Fruit fly (Drosophila melanogaster) whole organism, embryonic: ENCODE results near the gene PK1-R.
A peak's percentile ranks its signal among the peaks of the same experiment; 100 is the strongest.

Source experiments
- ATbp ChIP-seq: fragments of 200-800 bp; sonication (Bioruptor generic); optimal IDR thresholded peaks from 2 replicates; lab custom pipeline; 2017; ENCODE audit warnings: missing biosample characterization, mild to moderate bottlenecking, missing genetic modification characterization, missing genetic modification reagents
- Atf-2 ChIP-seq: fragments of 200-800 bp; sonication (Bioruptor generic); optimal IDR thresholded peaks from 2 replicates; lab custom pipeline; 2016; ENCODE audit warnings: missing biosample characterization, missing genetic modification characterization
- Atf3 ChIP-seq: fragments of 200-800 bp; sonication (Bioruptor generic); optimal IDR thresholded peaks from 3 replicates; lab custom pipeline; 2016; ENCODE audit warnings: missing biosample characterization, missing genetic modification characterization
- Atf6 ChIP-seq: fragments of 200-800 bp; sonication (Bioruptor generic); IDR thresholded peaks from 2 replicates; pipeline ENCODE4 v1.3.6; 2022; ENCODE audit warnings: missing biosample characterization, missing genetic modification characterization
- CG10274 ChIP-seq: fragments of 200-800 bp; sonication (Bioruptor generic); optimal IDR thresholded peaks from 3 replicates; lab custom pipeline; 2017; ENCODE audit warnings: missing biosample characterization, mild to moderate bottlenecking, missing genetic modification characterization
- CG10979 ChIP-seq: fragments of 200-800 bp; sonication (Bioruptor generic); optimal IDR thresholded peaks from 2 replicates; lab custom pipeline; 2018; ENCODE audit warnings: missing biosample characterization, mild to moderate bottlenecking, missing genetic modification characterization, moderate library complexity
- CG11093 ChIP-seq: fragments of 200-800 bp; sonication (Bioruptor generic); IDR thresholded peaks from 3 replicates; pipeline ENCODE4 v1.3.6; 2022; ENCODE audit warnings: missing biosample characterization, missing genetic modification characterization
- CG11696 ChIP-seq: fragments of 200-800 bp; sonication (Bioruptor generic); IDR thresholded peaks from 2 replicates; pipeline ENCODE4 v1.3.6; 2022; ENCODE audit warnings: missing biosample characterization, missing genetic modification characterization
- CG14667 ChIP-seq: fragments of 200-800 bp; sonication (Bioruptor generic); IDR thresholded peaks from 2 replicates; pipeline ENCODE4 v1.3.6; 2022; ENCODE audit warnings: missing biosample characterization, missing genetic modification characterization
- CG15011 ChIP-seq: fragments of 200-800 bp; sonication (Bioruptor generic); optimal IDR thresholded peaks from 3 replicates; lab custom pipeline; 2018; ENCODE audit warnings: missing biosample characterization, mild to moderate bottlenecking, missing genetic modification characterization
- CG15073 ChIP-seq: fragments of 200-800 bp; sonication (Bioruptor generic); optimal IDR thresholded peaks from 2 replicates; lab custom pipeline; 2016; ENCODE audit warnings: missing biosample characterization, missing genetic modification characterization
- CG1603 ChIP-seq: fragments of 200-800 bp; sonication (Bioruptor generic); optimal IDR thresholded peaks from 2 replicates; lab custom pipeline; 2019; ENCODE audit warnings: missing biosample characterization, mild to moderate bottlenecking, missing genetic modification characterization, moderate library complexity
- CG17359 ChIP-seq: fragments of 200-800 bp; sonication (Bioruptor generic); optimal IDR thresholded peaks from 3 replicates; lab custom pipeline; 2018; ENCODE audit warnings: missing biosample characterization, mild to moderate bottlenecking, missing genetic modification characterization, moderate library complexity
- CG17612 ChIP-seq: fragments of 200-800 bp; sonication (Bioruptor generic); IDR thresholded peaks from 2 replicates; pipeline ENCODE4 v1.3.6; 2022; ENCODE audit warnings: missing biosample characterization, missing genetic modification characterization
- CG18262 ChIP-seq: fragments of 200-800 bp; optimal IDR thresholded peaks from 3 replicates; lab custom pipeline; 2019; ENCODE audit warnings: missing biosample characterization, mild to moderate bottlenecking, missing genetic modification characterization, moderate library complexity
- CG2116 ChIP-seq: fragments of 200-800 bp; sonication (Bioruptor generic); optimal IDR thresholded peaks from 3 replicates; lab custom pipeline; 2018; ENCODE audit warnings: missing biosample characterization, mild to moderate bottlenecking, missing genetic modification characterization
- CG2875 ChIP-seq: fragments of 200-800 bp; sonication (Bioruptor generic); optimal IDR thresholded peaks from 2 replicates; lab custom pipeline; 2017; ENCODE audit warnings: missing biosample characterization, mild to moderate bottlenecking, missing genetic modification characterization, missing genetic modification reagents
- CG32772 ChIP-seq: fragments of 200-800 bp; sonication (Bioruptor generic); IDR thresholded peaks from 2 replicates; pipeline ENCODE4 v1.3.6; 2022; ENCODE audit warnings: missing biosample characterization, missing genetic modification characterization
- CG3281 ChIP-seq: fragments of 200-800 bp; sonication (Bioruptor generic); optimal IDR thresholded peaks from 3 replicates; lab custom pipeline; 2017; ENCODE audit warnings: missing biosample characterization, mild to moderate bottlenecking, missing genetic modification characterization
- CG6854 ChIP-seq: fragments of 200-800 bp; sonication (Bioruptor generic); optimal IDR thresholded peaks from 3 replicates; lab custom pipeline; 2017; ENCODE audit warnings: missing biosample characterization, mild to moderate bottlenecking, missing genetic modification characterization
- CG8290 ChIP-seq, 3 experiments: fragments of 200-800 bp; sonication (Bioruptor generic); optimal IDR thresholded peaks; 2 replicates each; lab custom pipeline; 2016 to 2019; ENCODE audit warnings: missing biosample characterization in 3 of 3, missing genetic modification characterization in 3 of 3, mild to moderate bottlenecking in 2 of 3, moderate library complexity in 1 of 3
- CG8765 ChIP-seq: fragments of 200-800 bp; sonication (Bioruptor generic); IDR thresholded peaks from 2 replicates; pipeline ENCODE4 v1.3.6; 2022; ENCODE audit warnings: missing biosample characterization, missing genetic modification characterization
- Dad ChIP-seq: fragments of 200-800 bp; sonication (Bioruptor generic); optimal IDR thresholded peaks from 3 replicates; lab custom pipeline; 2016; ENCODE audit warnings: missing biosample characterization, missing genetic modification characterization
- Fer1 ChIP-seq: fragments of 200-800 bp; sonication (Bioruptor generic); optimal IDR thresholded peaks from 2 replicates; lab custom pipeline; 2017; ENCODE audit warnings: missing biosample characterization, mild to moderate bottlenecking, missing genetic modification characterization
- Jarid2 ChIP-seq: fragments of 200-800 bp; sonication (Bioruptor generic); optimal IDR thresholded peaks from 3 replicates; lab custom pipeline; 2017; ENCODE audit warnings: mild to moderate bottlenecking, missing biosample characterization, missing genetic modification reagents, missing genetic modification characterization
- Mes4 ChIP-seq: fragments of 200-800 bp; sonication (Bioruptor generic); optimal IDR thresholded peaks from 2 replicates; lab custom pipeline; 2016; ENCODE audit warnings: missing biosample characterization, missing genetic modification characterization
- Sox100B ChIP-seq: fragments of 200-800 bp; sonication (Bioruptor generic); optimal IDR thresholded peaks from 3 replicates; lab custom pipeline; 2018; ENCODE audit warnings: missing biosample characterization, mild to moderate bottlenecking, missing genetic modification characterization
- Spps ChIP-seq: fragments of 200-800 bp; sonication (Bioruptor generic); optimal IDR thresholded peaks from 2 replicates; lab custom pipeline; 2018; ENCODE audit warnings: missing biosample characterization, mild to moderate bottlenecking, missing genetic modification characterization
- Usf ChIP-seq: fragments of 200-800 bp; sonication (Bioruptor generic); optimal IDR thresholded peaks from 2 replicates; lab custom pipeline; 2017; ENCODE audit warnings: missing genotype, missing biosample characterization, missing genetic modification characterization
- Xbp1 ChIP-seq: fragments of 200-800 bp; sonication (Bioruptor generic); optimal IDR thresholded peaks from 3 replicates; lab custom pipeline; 2016; ENCODE audit warnings: missing biosample characterization, mild to moderate bottlenecking, missing genetic modification characterization
- Xrp1 ChIP-seq: fragments of 200-800 bp; sonication (Bioruptor generic); IDR thresholded peaks from 2 replicates; pipeline ENCODE4 v1.3.6; 2022; ENCODE audit warnings: missing biosample characterization, missing genetic modification characterization
- al ChIP-seq: fragments of 200-800 bp; sonication (Bioruptor generic); IDR thresholded peaks from 2 replicates; pipeline ENCODE4 v1.3.6; 2022; ENCODE audit warnings: missing biosample characterization, missing genetic modification characterization
- aop ChIP-seq: fragments of 200-800 bp; sonication (Bioruptor generic); IDR thresholded peaks from 2 replicates; pipeline ENCODE4 v1.3.6; 2022; ENCODE audit warnings: missing biosample characterization, missing genetic modification characterization
- bigmax ChIP-seq: fragments of 200-800 bp; sonication (Bioruptor generic); optimal IDR thresholded peaks from 2 replicates; lab custom pipeline; 2018; ENCODE audit warnings: missing biosample characterization, mild to moderate bottlenecking, missing genetic modification characterization
- br ChIP-seq: fragments of >200 bp; optimal IDR thresholded peaks from 2 replicates; lab custom pipeline; 2017
- croc ChIP-seq: fragments of 200-800 bp; sonication (Bioruptor generic); conservative IDR thresholded peaks from 3 replicates; pipeline ENCODE4 v1.3.6; 2022; ENCODE audit warnings: missing biosample characterization, missing genetic modification characterization
- crp ChIP-seq, 2 experiments: fragments of 200-800 bp; sonication (Bioruptor generic); optimal IDR thresholded peaks; 2 replicates in 1 of 2; 3 replicates in 1 of 2; lab custom pipeline; 2017; ENCODE audit warnings: missing biosample characterization in 2 of 2, missing genetic modification characterization in 2 of 2, mild to moderate bottlenecking in 1 of 2, moderate library complexity in 1 of 2
- cwo ChIP-seq: fragments of 200-800 bp; sonication (Bioruptor generic); optimal IDR thresholded peaks from 3 replicates; lab custom pipeline; 2017; ENCODE audit warnings: missing biosample characterization, missing genetic modification characterization, mild to moderate bottlenecking, moderate library complexity, missing genetic modification reagents
- dan ChIP-seq: fragments of 200-800 bp; sonication (Bioruptor generic); IDR thresholded peaks from 2 replicates; pipeline ENCODE4 v1.3.6; 2022; ENCODE audit warnings: missing biosample characterization, missing genetic modification characterization
- dysf ChIP-seq: fragments of 200-800 bp; sonication (Bioruptor generic); IDR thresholded peaks from 3 replicates; pipeline ENCODE4 v1.3.6; 2022; ENCODE audit warnings: missing biosample characterization, missing genetic modification characterization
- ems ChIP-seq: fragments of 200-800 bp; sonication (Bioruptor generic); optimal IDR thresholded peaks from 3 replicates; lab custom pipeline; 2016; ENCODE audit warnings: missing biosample characterization, missing genetic modification characterization
- exex ChIP-seq: fragments of 200-800 bp; sonication (Bioruptor generic); optimal IDR thresholded peaks from 4 replicates; lab custom pipeline; 2018; ENCODE audit warnings: missing biosample characterization, mild to moderate bottlenecking, missing genetic modification characterization, moderate library complexity
- inv ChIP-seq: fragments of 200-800 bp; sonication (Bioruptor generic); IDR thresholded peaks from 2 replicates; pipeline ENCODE4 v1.3.6; 2022; ENCODE audit warnings: missing biosample characterization, missing genetic modification characterization; ENCODE audit not compliant: partially characterized antibody
- kni ChIP-seq: fragments of 200-800 bp; sonication (Bioruptor generic); optimal IDR thresholded peaks from 3 replicates; lab custom pipeline; 2017; ENCODE audit warnings: mild to moderate bottlenecking, missing biosample characterization, missing genetic modification reagents, missing genetic modification characterization
- luna ChIP-seq: fragments of 200-800 bp; sonication (Bioruptor generic); optimal IDR thresholded peaks from 2 replicates; lab custom pipeline; 2016; ENCODE audit warnings: missing biosample characterization, missing genetic modification characterization
- ranshi ChIP-seq: fragments of 200-800 bp; sonication (Bioruptor generic); IDR thresholded peaks from 2 replicates; pipeline ENCODE4 v1.3.6; 2022; ENCODE audit warnings: missing biosample characterization, missing genetic modification characterization
- slp2 ChIP-seq: fragments of 200-800 bp; sonication (Bioruptor generic); optimal IDR thresholded peaks from 2 replicates; lab custom pipeline; 2016; ENCODE audit warnings: missing biosample characterization, missing genetic modification characterization
- trh ChIP-seq: fragments of 200-800 bp; sonication (Bioruptor generic); optimal IDR thresholded peaks from 2 replicates; lab custom pipeline; 2016; ENCODE audit warnings: missing biosample characterization, missing genetic modification characterization
- tx ChIP-seq: fragments of 200-800 bp; sonication (Bioruptor generic); optimal IDR thresholded peaks from 2 replicates; lab custom pipeline; 2016; ENCODE audit warnings: missing biosample characterization, missing genetic modification characterization
- zf30C ChIP-seq: fragments of 200-800 bp; sonication (Bioruptor generic); optimal IDR thresholded peaks from 3 replicates; lab custom pipeline; 2018; ENCODE audit warnings: missing biosample characterization, mild to moderate bottlenecking, missing genetic modification characterization

The PK1-R gene

dm6 chr3R:14125479-14126121, 22.7 kb upstream of the PK1-R start, which contains the start of the genes 140up and Polr2B (continued):
- TF ChIP-seq tx (GFP tag; lab: Kevin White, UChicago): peak; percentile 71
- TF ChIP-seq ranshi: peak; percentile 95
- peak; percentile 73 for TF ChIP-seq exex (tag; lab: Kevin White, UChicago)
- peak; percentile 36 for TF ChIP-seq Atf-2 (GFP tag; lab: Kevin White, UChicago)
- TF ChIP-seq CG8765: peak; percentile 70
- peak; percentile 68 for TF ChIP-seq Atf3 (GFP tag; lab: Kevin White, UChicago)
- no peak for TF ChIP-seq CG1603 (tag; lab: Kevin White, UChicago)
- TF ChIP-seq CG2116 (GFP tag; lab: Kevin White, UChicago): peak; percentile 76
- TF ChIP-seq Xbp1: peak; percentile 96
- TF ChIP-seq CG8290 (GFP tag; optimal IDR thresholded peaks at IDR 0.05; lab: Kevin White, UChicago): peak; percentile 87
- TF ChIP-seq CG8290 (tag; optimal IDR thresholded peaks at IDR 0.05; lab: Kevin White, UChicago): peak in 1 of 2 experiments; percentile 68
- peak; percentile 82 for TF ChIP-seq ems (GFP tag; lab: Kevin White, UChicago)
- TF ChIP-seq crp (GFP tag; optimal IDR thresholded peaks at IDR 0.05; lab: Kevin White, UChicago): peak; percentile 52 to 91
- no peak for TF ChIP-seq aop (GFP tag; lab: Robert Waterston, UW)
- TF ChIP-seq CG10274 (GFP tag; lab: Kevin White, UChicago): peak; percentile 64
- peak; percentile 90 for TF ChIP-seq al (GFP tag; lab: Robert Waterston, UW)
- TF ChIP-seq slp2 (GFP tag; lab: Kevin White, UChicago): peak; percentile 29
- TF ChIP-seq Spps: peak; percentile 84
- TF ChIP-seq Fer1: peak; percentile 90
- peak; percentile 61 for TF ChIP-seq CG6854 (GFP tag; lab: Kevin White, UChicago)
- peak; percentile 47 for TF ChIP-seq kni (GFP tag; lab: Kevin White, UChicago)
- TF ChIP-seq CG15011: peak; percentile 84
- peak; percentile 95 for TF ChIP-seq dysf (GFP tag; lab: Robert Waterston, UW)
- peak; percentile 84 for TF ChIP-seq trh (GFP tag; lab: Kevin White, UChicago)
- TF ChIP-seq Usf (GFP tag; lab: Kevin White, UChicago): peak; percentile 85
- TF ChIP-seq ATbp (GFP tag; lab: Kevin White, UChicago): peak; percentile 81
- TF ChIP-seq CG18262 (tag; lab: Kevin White, UChicago): peak; percentile 92
- peak; percentile 91 for TF ChIP-seq Atf6 (GFP tag; lab: Robert Waterston, UW)
- TF ChIP-seq Jarid2 (GFP tag; lab: Kevin White, UChicago): peak; percentile 70
- TF ChIP-seq CG10979 (tag; lab: Kevin White, UChicago): peak; percentile 90
- peak; percentile 97 for TF ChIP-seq Xrp1
- no peak for TF ChIP-seq inv (GFP tag; lab: Robert Waterston, UW)
- peak; percentile 93 for TF ChIP-seq CG17359 (tag; lab: Kevin White, UChicago)
- TF ChIP-seq cwo (GFP tag; lab: Kevin White, UChicago): peak; percentile 83
- peak; percentile 86 for TF ChIP-seq croc (GFP tag; lab: Robert Waterston, UW)
- peak; percentile 84 for TF ChIP-seq CG11093 (GFP tag; lab: Robert Waterston, UW)
- peak; percentile 92 for TF ChIP-seq CG3281 (GFP tag; lab: Kevin White, UChicago)
- peak; percentile 69 for TF ChIP-seq CG11696 (GFP tag; lab: Robert Waterston, UW)
- TF ChIP-seq CG15073: peak; percentile 67
- peak; percentile 93 for TF ChIP-seq CG32772 (GFP tag; lab: Robert Waterston, UW)
- peak; percentile 37; the same call in 1 of the 2 replicates for TF ChIP-seq dan
- peak; percentile 3 for TF ChIP-seq bigmax
- peak; percentile 1 for TF ChIP-seq zf30C (GFP tag; lab: Kevin White, UChicago)
- peak; percentile 52 for TF ChIP-seq Dad (GFP tag; lab: Kevin White, UChicago)
- TF ChIP-seq Sox100B (GFP tag; lab: Kevin White, UChicago): peak; percentile 93
- TF ChIP-seq CG2875: peak; percentile 73
- TF ChIP-seq CG14667 (GFP tag; lab: Robert Waterston, UW): peak; percentile 86
- no peak for TF ChIP-seq br (lab: Kevin White, UChicago)
- peak; percentile 89 for TF ChIP-seq CG17612 (GFP tag; lab: Robert Waterston, UW)
- TF ChIP-seq Mes4 (GFP tag; lab: Kevin White, UChicago): peak; percentile 52
- TF ChIP-seq luna (GFP tag; lab: Kevin White, UChicago): no peak
